Fruit fly (Drosophila melanogaster) whole organism, embryonic: ENCODE data around the gene Ccp84Aa.
A peak's percentile ranks its signal among the peaks of the same experiment; 100 is the strongest.

ENCODE experiments used
- Asciz ChIP-seq: fragments of 200-800 bp; sonication (Bioruptor generic); optimal IDR thresholded peaks from 2 replicates; lab custom pipeline; 2017; ENCODE audit warnings: missing biosample characterization, mild to moderate bottlenecking, missing genetic modification characterization, missing genetic modification reagents
- Blimp-1 ChIP-seq: fragments of 200-800 bp; sonication (Bioruptor generic); optimal IDR thresholded peaks from 3 replicates; lab custom pipeline; 2018; ENCODE audit warnings: missing biosample characterization, missing genetic modification characterization, mild to moderate bottlenecking, moderate library complexity, missing genetic modification reagents
- CG10959 ChIP-seq: fragments of 200-800 bp; sonication (Bioruptor generic); IDR thresholded peaks from 2 replicates; pipeline ENCODE4 v1.3.6; 2022; ENCODE audit warnings: missing biosample characterization, missing genetic modification characterization
- CG15011 ChIP-seq: fragments of 200-800 bp; sonication (Bioruptor generic); optimal IDR thresholded peaks from 3 replicates; lab custom pipeline; 2018; ENCODE audit warnings: missing biosample characterization, mild to moderate bottlenecking, missing genetic modification characterization
- CG15479 ChIP-seq: fragments of 200-800 bp; sonication (Bioruptor generic); optimal IDR thresholded peaks from 3 replicates; lab custom pipeline; 2019; ENCODE audit warnings: missing biosample characterization, mild to moderate bottlenecking, missing genetic modification characterization, moderate library complexity
- CG15696 ChIP-seq: fragments of 200-800 bp; sonication (Bioruptor generic); optimal IDR thresholded peaks from 2 replicates; lab custom pipeline; 2019; ENCODE audit warnings: missing biosample characterization, mild to moderate bottlenecking, missing genetic modification characterization, moderate library complexity
- CG17361 ChIP-seq: fragments of 200-800 bp; sonication (Bioruptor generic); IDR thresholded peaks from 3 replicates; pipeline ENCODE4 v1.3.6; 2022; ENCODE audit warnings: missing biosample characterization, missing genetic modification characterization
- CG2199 ChIP-seq: fragments of 200-800 bp; sonication (Bioruptor generic); IDR thresholded peaks from 3 replicates; pipeline ENCODE4 v1.3.6; 2022; ENCODE audit warnings: missing biosample characterization, missing genetic modification characterization
- CG2202 ChIP-seq: fragments of 200-800 bp; sonication (Bioruptor generic); optimal IDR thresholded peaks from 2 replicates; lab custom pipeline; 2018; ENCODE audit warnings: missing biosample characterization, mild to moderate bottlenecking, missing genetic modification characterization
- CG32772 ChIP-seq: fragments of 200-800 bp; sonication (Bioruptor generic); IDR thresholded peaks from 2 replicates; pipeline ENCODE4 v1.3.6; 2022; ENCODE audit warnings: missing biosample characterization, missing genetic modification characterization
- CG3407 ChIP-seq: fragments of 200-800 bp; sonication (Bioruptor generic); optimal IDR thresholded peaks from 2 replicates; lab custom pipeline; 2018; ENCODE audit warnings: missing biosample characterization, mild to moderate bottlenecking, missing genetic modification characterization
- CG4707 ChIP-seq: fragments of 200-800 bp; sonication (Bioruptor generic); optimal IDR thresholded peaks from 2 replicates; lab custom pipeline; 2018; ENCODE audit warnings: missing biosample characterization, mild to moderate bottlenecking, missing genetic modification characterization, moderate library complexity
- CG6175 ChIP-seq: fragments of 200-800 bp; sonication (Bioruptor generic); IDR thresholded peaks from 3 replicates; pipeline ENCODE4 v1.3.6; 2022; ENCODE audit warnings: missing biosample characterization, missing genetic modification characterization
- CG6765 ChIP-seq: fragments of 200-800 bp; sonication (Bioruptor generic); optimal IDR thresholded peaks from 3 replicates; lab custom pipeline; 2017; ENCODE audit warnings: missing biosample characterization, mild to moderate bottlenecking, missing genetic modification characterization
- D ChIP-seq, 2 experiments: fragments of 200-800 bp in 1 of 2; fragments of >200 bp in 1 of 2; sonication (Bioruptor generic) in 1 of 2; optimal IDR thresholded peaks; 2 replicates in 1 of 2; 3 replicates in 1 of 2; lab custom pipeline; 2017; ENCODE audit warnings: mild to moderate bottlenecking in 1 of 2, missing biosample characterization in 1 of 2, missing genetic modification characterization in 1 of 2, missing genetic modification reagents in 1 of 2
- Deaf1 ChIP-seq: fragments of 200-800 bp; optimal IDR thresholded peaks from 3 replicates; lab custom pipeline; 2019; ENCODE audit warnings: missing biosample characterization, mild to moderate bottlenecking, missing genetic modification characterization, moderate library complexity
- Dfd ChIP-seq, 2 experiments: fragments of >200 bp; optimal IDR thresholded peaks; 2 replicates each; lab custom pipeline; 2017; ENCODE audit warnings: missing biosample characterization in 2 of 2, missing genetic modification characterization in 2 of 2
- Ets65A ChIP-seq: fragments of 200-800 bp; sonication (Bioruptor generic); peaks from one replicate; lab custom pipeline; 2016; ENCODE audit warnings: missing biosample characterization, missing genetic modification characterization
- HHEX ChIP-seq: fragments of 200-800 bp; sonication (Bioruptor generic); optimal IDR thresholded peaks from 3 replicates; lab custom pipeline; 2017; ENCODE audit warnings: missing biosample characterization, mild to moderate bottlenecking, missing genetic modification characterization, missing genetic modification reagents
- HLH3B ChIP-seq: fragments of 200-800 bp; sonication (Bioruptor generic); IDR thresholded peaks from 2 replicates; pipeline ENCODE4 v1.3.6; 2022; ENCODE audit warnings: missing biosample characterization, missing genetic modification characterization
- Hsf ChIP-seq: fragments of 200-800 bp; sonication (Bioruptor generic); optimal IDR thresholded peaks from 3 replicates; lab custom pipeline; 2016; ENCODE audit warnings: missing biosample characterization, missing genetic modification characterization
- Lhr ChIP-seq: fragments of 200-800 bp; sonication (Bioruptor generic); optimal IDR thresholded peaks from 3 replicates; lab custom pipeline; 2017; ENCODE audit warnings: mild to moderate bottlenecking, missing biosample characterization, missing genetic modification reagents, missing genetic modification characterization
- MTF-1 ChIP-seq: fragments of 200-800 bp; sonication (Bioruptor generic); optimal IDR thresholded peaks from 2 replicates; lab custom pipeline; 2018; ENCODE audit warnings: missing biosample characterization, mild to moderate bottlenecking, missing genetic modification characterization, borderline replicate concordance
- Med ChIP-seq: fragments of 200-800 bp; sonication (Bioruptor generic); peaks from one replicate; lab custom pipeline; 2016; ENCODE audit warnings: missing biosample characterization, missing genetic modification characterization, mild to moderate bottlenecking, inconsistent platforms, moderate library complexity
- NFAT ChIP-seq: fragments of 200-800 bp; sonication (Bioruptor generic); IDR thresholded peaks from 2 replicates; pipeline ENCODE4 v1.3.6; 2022; ENCODE audit warnings: missing biosample characterization, missing genetic modification characterization
- NK7.1 ChIP-seq: fragments of 200-800 bp; sonication (Bioruptor generic); optimal IDR thresholded peaks from 3 replicates; lab custom pipeline; 2016; ENCODE audit warnings: missing biosample characterization, missing genetic modification characterization
- Nf-YC ChIP-seq: fragments of 200-800 bp; optimal IDR thresholded peaks from 3 replicates; lab custom pipeline; 2019; ENCODE audit warnings: missing biosample characterization, mild to moderate bottlenecking, missing genetic modification characterization, moderate library complexity
- Oaz ChIP-seq: fragments of 200-800 bp; sonication (Bioruptor generic); IDR thresholded peaks from 2 replicates; pipeline ENCODE4 v1.3.6; 2022; ENCODE audit warnings: missing biosample characterization, missing genetic modification characterization
- Vsx1 ChIP-seq: fragments of 200-800 bp; sonication (Bioruptor generic); optimal IDR thresholded peaks from 2 replicates; lab custom pipeline; 2017; ENCODE audit warnings: missing biosample characterization, mild to moderate bottlenecking, missing genetic modification characterization, missing genetic modification reagents
- ac ChIP-seq: fragments of 200-800 bp; sonication (Bioruptor generic); optimal IDR thresholded peaks from 3 replicates; lab custom pipeline; 2017; ENCODE audit warnings: missing biosample characterization, mild to moderate bottlenecking, missing genetic modification characterization
- crol ChIP-seq: fragments of 200-800 bp; sonication (Bioruptor generic); IDR thresholded peaks from 2 replicates; pipeline ENCODE4 v1.3.6; 2022; ENCODE audit warnings: missing biosample characterization, missing genetic modification characterization
- fd64A ChIP-seq: fragments of 200-800 bp; sonication (Bioruptor generic); optimal IDR thresholded peaks from 3 replicates; lab custom pipeline; 2018; ENCODE audit warnings: missing biosample characterization, mild to moderate bottlenecking, missing genetic modification characterization
- hkb ChIP-seq, 2 experiments: fragments of 200-800 bp in 1 of 2; fragments of >200 bp in 1 of 2; sonication (Bioruptor generic) in 1 of 2; IDR thresholded peaks in 1 of 2; optimal IDR thresholded peaks in 1 of 2; 2 replicates each; pipeline versions ENCODE4 v1.3.6 to Lab custom; 2017 to 2022; ENCODE audit warnings: missing biosample characterization in 1 of 2, missing genetic modification characterization in 1 of 2
- kni ChIP-seq: fragments of 200-800 bp; sonication (Bioruptor generic); optimal IDR thresholded peaks from 3 replicates; lab custom pipeline; 2017; ENCODE audit warnings: mild to moderate bottlenecking, missing biosample characterization, missing genetic modification reagents, missing genetic modification characterization
- lab ChIP-seq: fragments of 200-800 bp; sonication (Bioruptor generic); optimal IDR thresholded peaks from 3 replicates; lab custom pipeline; 2017; ENCODE audit warnings: missing biosample characterization, missing genetic modification characterization, mild to moderate bottlenecking, moderate library complexity, missing genetic modification reagents
- lov ChIP-seq, 2 experiments: fragments of 200-800 bp in 1 of 2; fragments of >200 bp in 1 of 2; sonication (Bioruptor generic) in 1 of 2; IDR thresholded peaks in 1 of 2; optimal IDR thresholded peaks in 1 of 2; 2 replicates in 1 of 2; 3 replicates in 1 of 2; pipeline versions ENCODE4 v1.3.6 to Lab custom; 2017 to 2022; ENCODE audit warnings: missing biosample characterization in 1 of 2, missing genetic modification characterization in 1 of 2
- pho ChIP-seq: fragments of 200-800 bp; sonication (Bioruptor generic); optimal IDR thresholded peaks from 2 replicates; lab custom pipeline; 2016; ENCODE audit warnings: missing biosample characterization, missing genetic modification characterization
- prd ChIP-seq, 3 experiments: fragments of >200 bp in 2 of 3; fragments of 200-800 bp in 1 of 3; sonication (Bioruptor generic) in 1 of 3; optimal IDR thresholded peaks in 2 of 3; IDR thresholded peaks in 1 of 3; 2 replicates in 2 of 3; 3 replicates in 1 of 3; pipeline versions ENCODE4 v1.3.6 to Lab custom; 2017 to 2022; ENCODE audit warnings: missing biosample characterization in 1 of 3, missing genetic modification characterization in 1 of 3
- sc ChIP-seq, 3 experiments: fragments of >200 bp in 2 of 3; fragments of 200-800 bp in 1 of 3; sonication (Bioruptor generic) in 1 of 3; optimal IDR thresholded peaks; 2 replicates in 2 of 3; 3 replicates in 1 of 3; lab custom pipeline; 2017; ENCODE audit warnings: mild to moderate bottlenecking in 1 of 3, missing biosample characterization in 1 of 3, missing genetic modification characterization in 1 of 3, missing genetic modification reagents in 1 of 3
- seq ChIP-seq: fragments of 200-800 bp; sonication (Bioruptor generic); IDR thresholded peaks from 2 replicates; pipeline ENCODE4 v1.3.6; 2022; ENCODE audit warnings: missing biosample characterization, missing genetic modification characterization
- sim ChIP-seq: fragments of 200-800 bp; sonication (Bioruptor generic); IDR thresholded peaks from 2 replicates; pipeline ENCODE4 v1.3.6; 2022; ENCODE audit warnings: missing biosample characterization, missing genetic modification characterization
- sisA ChIP-seq: fragments of 200-800 bp; sonication (Bioruptor generic); IDR thresholded peaks from 2 replicates; pipeline ENCODE4 v1.3.6; 2022; ENCODE audit warnings: missing biosample characterization, missing genetic modification characterization
- ttk ChIP-seq: fragments of 200-800 bp; sonication (Bioruptor generic); IDR thresholded peaks from 2 replicates; pipeline ENCODE4 v2.1.2; 2022; ENCODE audit warnings: missing biosample characterization, missing genetic modification characterization
- wdn ChIP-seq: fragments of 200-800 bp; sonication (Bioruptor generic); IDR thresholded peaks from 2 replicates; pipeline ENCODE4 v1.3.6; 2022; ENCODE audit warnings: missing biosample characterization, missing genetic modification characterization
- wek ChIP-seq: fragments of 200-800 bp; sonication (Bioruptor generic); optimal IDR thresholded peaks from 3 replicates; lab custom pipeline; 2018; ENCODE audit warnings: missing biosample characterization, mild to moderate bottlenecking, missing genetic modification characterization, moderate library complexity
- zfh1 ChIP-seq: fragments of 200-800 bp; sonication (Bioruptor generic); IDR thresholded peaks from 3 replicates; pipeline ENCODE4 v1.3.6; 2022; ENCODE audit warnings: missing biosample characterization, missing genetic modification characterization

The Ccp84Aa gene

dm6 chr3R:6665117-6665654, 38.7 kb upstream of the Ccp84Aa start (continued):
- TF ChIP-seq CG17361 (GFP tag; lab: Robert Waterston, UW) = 0 out of 3 replicates have a peak, but pooled peaks have one; percentile 10
- peak; percentile 59 for TF ChIP-seq ac (GFP tag; lab: Kevin White, UChicago)
- TF ChIP-seq wek (GFP tag; lab: Kevin White, UChicago) = peak; percentile 63
- TF ChIP-seq seq (GFP tag; lab: Robert Waterston, UW) = 0 out of 2 replicates have a peak, but pooled peaks have one; percentile 20
- 0 out of 3 replicates have a peak, but pooled peaks have one; percentile 51 for TF ChIP-seq CG2199 (GFP tag; lab: Robert Waterston, UW)
- TF ChIP-seq lov (optimal IDR thresholded peaks at IDR 0.05; lab: Kevin White, UChicago) = no peak
- 0 out of 3 replicates have a peak, but pooled peaks have one; percentile 65 for TF ChIP-seq lov (GFP tag; IDR thresholded peaks at IDR 0.05; lab: Robert Waterston, UW)
- no peak for TF ChIP-seq HHEX (GFP tag; lab: Kevin White, UChicago)
- no peak for TF ChIP-seq CG32772
- 0 out of 3 replicates have a peak, but pooled peaks have one; percentile 51 for TF ChIP-seq CG6175
- TF ChIP-seq CG4707 (GFP tag; lab: Kevin White, UChicago) = peak; percentile 39
- no peak for TF ChIP-seq Nf-YC (tag; lab: Kevin White, UChicago)
- peak; percentile 74 for TF ChIP-seq kni
- TF ChIP-seq Dfd (GFP tag; optimal IDR thresholded peaks at IDR 0.05; lab: Kevin White, UChicago) = no peak
- TF ChIP-seq fd64A (GFP tag; lab: Kevin White, UChicago) = peak; percentile 61
- TF ChIP-seq pho (GFP tag; lab: Kevin White, UChicago) = no peak
- peak; percentile 68 for TF ChIP-seq lab (GFP tag; lab: Kevin White, UChicago)
- TF ChIP-seq Med = peak; percentile 17
- 0 out of 2 replicates have a peak, but pooled peaks have one; percentile 28 for TF ChIP-seq sisA
- TF ChIP-seq NK7.1 (GFP tag; lab: Kevin White, UChicago) = no peak
- peak; percentile 21 for TF ChIP-seq CG15479 (GFP tag; lab: Kevin White, UChicago)
- TF ChIP-seq CG15696 (tag; lab: Kevin White, UChicago) = peak; percentile 71
- TF ChIP-seq sc (optimal IDR thresholded peaks at IDR 0.05; lab: Kevin White, UChicago) = no peak
- TF ChIP-seq sc (GFP tag; optimal IDR thresholded peaks at IDR 0.05; lab: Kevin White, UChicago) = peak; percentile 3
- no peak for TF ChIP-seq prd (optimal IDR thresholded peaks at IDR 0.05; lab: Kevin White, UChicago)
- TF ChIP-seq prd (GFP tag; IDR thresholded peaks at IDR 0.05; lab: Robert Waterston, UW) = peak; percentile 33; the same call in 1 of the 3 replicates
- peak; percentile 66 for TF ChIP-seq zfh1 (GFP tag; lab: Robert Waterston, UW)
- 0 out of 2 replicates have a peak, but pooled peaks have one; percentile 4 for TF ChIP-seq ttk (GFP tag; lab: Robert Waterston, UW)
- TF ChIP-seq Oaz (GFP tag; lab: Robert Waterston, UW) = no peak
- TF ChIP-seq Vsx1 = peak; percentile 39
- peak; percentile 80 for TF ChIP-seq CG3407 (GFP tag; lab: Kevin White, UChicago)
- peak; percentile 62 for TF ChIP-seq CG2202
- TF ChIP-seq wdn (GFP tag; lab: Robert Waterston, UW) = no peak
- TF ChIP-seq Asciz (GFP tag; lab: Kevin White, UChicago) = peak; percentile 22
- no peak for TF ChIP-seq Hsf
- no peak for TF ChIP-seq hkb (optimal IDR thresholded peaks at IDR 0.05; lab: Kevin White, UChicago)
- TF ChIP-seq hkb (GFP tag; IDR thresholded peaks at IDR 0.05; lab: Robert Waterston, UW) = 0 out of 2 replicates have a peak, but pooled peaks have one; percentile 41
- TF ChIP-seq CG10959 (GFP tag; lab: Robert Waterston, UW) = peak; percentile 8; the same call in 1 of the 2 replicates
- peak; percentile 77 for TF ChIP-seq MTF-1
- TF ChIP-seq NFAT (GFP tag; lab: Robert Waterston, UW) = no peak
- TF ChIP-seq sim (GFP tag; lab: Robert Waterston, UW) = peak; percentile 42; the same call in 1 of the 2 replicates
- peak; percentile 15 for TF ChIP-seq CG15011
- no peak for TF ChIP-seq Deaf1 (tag; lab: Kevin White, UChicago)
- TF ChIP-seq Lhr (GFP tag; lab: Kevin White, UChicago) = peak; percentile 49
- no peak for TF ChIP-seq CG6765 (GFP tag; lab: Kevin White, UChicago)
- no peak for TF ChIP-seq HLH3B (GFP tag; lab: Robert Waterston, UW)
- TF ChIP-seq Blimp-1 = peak; percentile 37
- peak; percentile 96 for TF ChIP-seq crol (GFP tag; lab: Robert Waterston, UW)
- no peak for TF ChIP-seq D (optimal IDR thresholded peaks at IDR 0.05; lab: Kevin White, UChicago)
- TF ChIP-seq D (GFP tag; optimal IDR thresholded peaks at IDR 0.05; lab: Kevin White, UChicago) = peak; percentile 21
- TF ChIP-seq Ets65A (GFP tag; lab: Kevin White, UChicago) = peak; percentile 42
